Fruit fly (Drosophila melanogaster) whole organism, prepupa: Measurements from ENCODE around the gene hang.

Experiments used
- CG10631 ChIP-seq: fragments of 200-800 bp; sonication (Bioruptor generic); optimal IDR thresholded peaks from 2 replicates; lab custom pipeline; 2016; ENCODE audit warnings: missing biosample characterization, missing genetic modification characterization
- CG11294 ChIP-seq: fragments of 200-800 bp; sonication (Bioruptor generic); IDR thresholded peaks from 2 replicates; pipeline ENCODE4 v1.3.6; 2022; ENCODE audit warnings: missing biosample characterization, missing genetic modification characterization
- CG11762 ChIP-seq: fragments of 200-800 bp; sonication (Bioruptor generic); optimal IDR thresholded peaks from 3 replicates; lab custom pipeline; 2016; ENCODE audit warnings: missing biosample characterization, missing genetic modification characterization; ENCODE audit not compliant: insufficient read depth
- CG11902 ChIP-seq: fragments of 200-800 bp; sonication (Bioruptor generic); optimal IDR thresholded peaks from 3 replicates; lab custom pipeline; 2016; ENCODE audit warnings: missing biosample characterization, missing genetic modification characterization
- CG15336 ChIP-seq: fragments of 200-800 bp; sonication (Bioruptor generic); IDR thresholded peaks from 2 replicates; pipeline ENCODE4 v1.3.6; 2022; ENCODE audit warnings: missing biosample characterization, missing genetic modification characterization
- CG3032 ChIP-seq: fragments of 200-800 bp; optimal IDR thresholded peaks from 2 replicates; lab custom pipeline; 2019; ENCODE audit warnings: missing biosample characterization, mild to moderate bottlenecking, missing genetic modification characterization, moderate library complexity
- CG31627 ChIP-seq: fragments of 200-800 bp; sonication (Bioruptor generic); optimal IDR thresholded peaks from 3 replicates; lab custom pipeline; 2016; ENCODE audit warnings: missing biosample characterization, missing genetic modification characterization
- CG32006 ChIP-seq: fragments of 200-800 bp; sonication (Bioruptor generic); optimal IDR thresholded peaks from 3 replicates; lab custom pipeline; 2017; ENCODE audit warnings: missing biosample characterization, mild to moderate bottlenecking, missing genetic modification characterization
- CG34406 ChIP-seq: fragments of 200-800 bp; sonication (Bioruptor generic); optimal IDR thresholded peaks from 3 replicates; lab custom pipeline; 2016; ENCODE audit warnings: missing biosample characterization, missing genetic modification characterization
- CG4318 ChIP-seq: fragments of 200-800 bp; sonication (Bioruptor generic); optimal IDR thresholded peaks from 3 replicates; lab custom pipeline; 2017; ENCODE audit warnings: missing biosample characterization, mild to moderate bottlenecking, missing genetic modification characterization
- CG6163 ChIP-seq: fragments of 200-800 bp; sonication (Bioruptor generic); IDR thresholded peaks from 3 replicates; pipeline ENCODE4 v1.3.6; 2022; ENCODE audit warnings: missing biosample characterization, missing genetic modification characterization
- CG6808 ChIP-seq: fragments of 200-800 bp; sonication (Bioruptor generic); optimal IDR thresholded peaks from 3 replicates; lab custom pipeline; 2017; ENCODE audit warnings: missing biosample characterization, missing genetic modification characterization, mild to moderate bottlenecking, moderate library complexity, missing genetic modification reagents
- CG8119 ChIP-seq: fragments of 200-800 bp; sonication (Bioruptor generic); IDR thresholded peaks from 3 replicates; pipeline ENCODE4 v1.3.6; 2022; ENCODE audit warnings: missing biosample characterization, missing genetic modification characterization
- CG8632 ChIP-seq: fragments of 200-800 bp; sonication (Bioruptor generic); optimal IDR thresholded peaks from 3 replicates; lab custom pipeline; 2016; ENCODE audit warnings: missing biosample characterization, missing genetic modification characterization
- CG9139 ChIP-seq: fragments of 200-800 bp; sonication (Bioruptor generic); optimal IDR thresholded peaks from 3 replicates; lab custom pipeline; 2017; ENCODE audit warnings: missing biosample characterization, mild to moderate bottlenecking, missing genetic modification characterization
- Eip78C ChIP-seq: fragments of 200-800 bp; sonication (Bioruptor generic); peaks from one replicate; lab custom pipeline; 2016; ENCODE audit warnings: missing biosample characterization, missing genetic modification characterization
- Eip93F ChIP-seq: fragments of 200-800 bp; sonication (Bioruptor generic); optimal IDR thresholded peaks from 2 replicates; lab custom pipeline; 2016; ENCODE audit warnings: missing biosample characterization, mild to moderate bottlenecking, missing genetic modification characterization
- Ets21C ChIP-seq: fragments of 200-800 bp; sonication (Bioruptor generic); optimal IDR thresholded peaks from 3 replicates; lab custom pipeline; 2016; ENCODE audit warnings: missing biosample characterization, missing genetic modification characterization
- Gug ChIP-seq: fragments of 200-800 bp; sonication (Bioruptor generic); IDR thresholded peaks from 2 replicates; pipeline ENCODE4 v1.3.6; 2022; ENCODE audit warnings: missing biosample characterization, missing genetic modification characterization
- Hr38 ChIP-seq: sonication (Bioruptor generic); optimal IDR thresholded peaks from 2 replicates; lab custom pipeline; 2016; ENCODE audit warnings: missing biosample characterization, missing genetic modification characterization
- Hr4 ChIP-seq: fragments of 200-800 bp; sonication (Bioruptor generic); optimal IDR thresholded peaks from 3 replicates; lab custom pipeline; 2016; ENCODE audit warnings: missing biosample characterization, missing genetic modification characterization
- Lpt ChIP-seq: fragments of 200-800 bp; sonication (Bioruptor generic); optimal IDR thresholded peaks from 3 replicates; lab custom pipeline; 2016; ENCODE audit warnings: missing biosample characterization, missing genetic modification characterization
- Sox102F ChIP-seq: fragments of 200-800 bp; sonication (Bioruptor generic); optimal IDR thresholded peaks from 2 replicates; lab custom pipeline; 2016; ENCODE audit warnings: missing biosample characterization, mild to moderate bottlenecking, missing genetic modification characterization
- Sox14 ChIP-seq: fragments of 200-800 bp; sonication (Bioruptor generic); optimal IDR thresholded peaks from 3 replicates; lab custom pipeline; 2016; ENCODE audit warnings: missing biosample characterization, missing genetic modification characterization
- Sox15 ChIP-seq: fragments of 200-800 bp; sonication (Bioruptor generic); optimal IDR thresholded peaks from 3 replicates; lab custom pipeline; 2016; ENCODE audit warnings: missing biosample characterization, missing genetic modification characterization
- acj6 ChIP-seq: fragments of 200-800 bp; sonication (Bioruptor generic); optimal IDR thresholded peaks from 3 replicates; lab custom pipeline; 2016; ENCODE audit warnings: missing biosample characterization, missing genetic modification characterization
- cyc ChIP-seq: fragments of 200-800 bp; sonication (Bioruptor generic); optimal IDR thresholded peaks from 3 replicates; lab custom pipeline; 2016; ENCODE audit warnings: missing biosample characterization, missing genetic modification characterization
- dac ChIP-seq: fragments of 200-800 bp; sonication (Bioruptor generic); optimal IDR thresholded peaks from 2 replicates; lab custom pipeline; 2017; ENCODE audit warnings: missing biosample characterization, mild to moderate bottlenecking, missing genetic modification characterization
- eg ChIP-seq: fragments of 200-800 bp; sonication (Bioruptor generic); IDR thresholded peaks from 3 replicates; pipeline ENCODE4 v1.3.6; 2022; ENCODE audit warnings: missing biosample characterization, missing genetic modification characterization
- esn ChIP-seq: fragments of 200-800 bp; sonication (Bioruptor generic); optimal IDR thresholded peaks from 2 replicates; lab custom pipeline; 2016; ENCODE audit warnings: missing biosample characterization, mild to moderate bottlenecking, missing genetic modification characterization, moderate library complexity
- fd59A ChIP-seq: fragments of 200-800 bp; sonication (Bioruptor generic); optimal IDR thresholded peaks from 2 replicates; lab custom pipeline; 2017; ENCODE audit warnings: missing biosample characterization, mild to moderate bottlenecking, missing genetic modification characterization, missing genetic modification reagents
- fd85E ChIP-seq: fragments of 200-800 bp; sonication (Bioruptor generic); optimal IDR thresholded peaks from 3 replicates; lab custom pipeline; 2016; ENCODE audit warnings: missing biosample characterization, missing genetic modification characterization
- fkh ChIP-seq: fragments of 200-800 bp; sonication (Bioruptor generic); optimal IDR thresholded peaks from 3 replicates; lab custom pipeline; 2017; ENCODE audit warnings: missing biosample characterization, mild to moderate bottlenecking, missing genetic modification characterization, moderate library complexity
- lz ChIP-seq: fragments of 200-800 bp; sonication (Bioruptor generic); optimal IDR thresholded peaks from 3 replicates; lab custom pipeline; 2016; ENCODE audit warnings: missing biosample characterization, missing genetic modification characterization
- net ChIP-seq: fragments of 200-800 bp; sonication (Bioruptor generic); optimal IDR thresholded peaks from 3 replicates; lab custom pipeline; 2016; ENCODE audit warnings: missing biosample characterization, missing genetic modification characterization
- pdm3 ChIP-seq: fragments of 200-800 bp; sonication (Bioruptor generic); optimal IDR thresholded peaks from 3 replicates; lab custom pipeline; 2016; ENCODE audit warnings: missing biosample characterization, missing genetic modification characterization
- salr ChIP-seq, 2 experiments: fragments of 200-800 bp; sonication (Bioruptor generic); optimal IDR thresholded peaks; 3 replicates each; lab custom pipeline; 2016 to 2018; ENCODE audit warnings: missing biosample characterization in 2 of 2, missing genetic modification characterization in 2 of 2, mild to moderate bottlenecking in 1 of 2
- spab ChIP-seq: fragments of 200-800 bp; sonication (Bioruptor generic); optimal IDR thresholded peaks from 2 replicates; lab custom pipeline; 2017; ENCODE audit warnings: missing biosample characterization, mild to moderate bottlenecking, missing genetic modification characterization, missing genetic modification reagents

The hang gene

dm6 chrX:16385942-16386392 is 36.7 kb upstream of the hang start (continued):
- TF ChIP-seq CG6808 (GFP tag; lab: Kevin White, UChicago): no peak
- peak; percentile 32 for TF ChIP-seq CG3032 (tag; lab: Kevin White, UChicago)
- no peak for TF ChIP-seq CG6163
- no peak for TF ChIP-seq Hr38 (GFP tag; lab: Kevin White, UChicago)
- TF ChIP-seq salr (GFP tag; optimal IDR thresholded peaks at IDR 0.05; lab: Kevin White, UChicago): peak in 1 of 2 experiments; percentile 51
- no peak for TF ChIP-seq Gug (GFP tag; lab: Robert Waterston, UW)
- peak; percentile 30 for TF ChIP-seq lz
- peak; percentile 54 for TF ChIP-seq net (GFP tag; lab: Kevin White, UChicago)

- peak; percentile 80 for TF ChIP-seq esn (GFP tag; lab: Kevin White, UChicago)
- TF ChIP-seq CG31627 (GFP tag; lab: Kevin White, UChicago): peak; percentile 74
- TF ChIP-seq spab (GFP tag; lab: Kevin White, UChicago): no peak
- TF ChIP-seq Eip93F (GFP tag; lab: Kevin White, UChicago): peak; percentile 49
- no peak for TF ChIP-seq Sox14 (GFP tag; lab: Kevin White, UChicago)
- TF ChIP-seq CG11294 (GFP tag; lab: Robert Waterston, UW): peak; percentile 87
- TF ChIP-seq acj6 (GFP tag; lab: Kevin White, UChicago): peak; percentile 80
- peak; percentile 90 for TF ChIP-seq CG3032 (tag; lab: Kevin White, UChicago)
- peak in 1 of 2 experiments; percentile 65 for TF ChIP-seq salr (GFP tag; optimal IDR thresholded peaks at IDR 0.05; lab: Kevin White, UChicago)
- TF ChIP-seq eg: peak; percentile 95
- peak; percentile 67 for TF ChIP-seq CG8632 (GFP tag; lab: Kevin White, UChicago)
- no peak for TF ChIP-seq Eip78C (GFP tag; lab: Kevin White, UChicago)
- TF ChIP-seq cyc (GFP tag; lab: Kevin White, UChicago): peak; percentile 70
- peak; percentile 84 for TF ChIP-seq CG10631
- TF ChIP-seq Ets21C (GFP tag; lab: Kevin White, UChicago): no peak
- peak; percentile 85 for TF ChIP-seq CG32006 (GFP tag; lab: Kevin White, UChicago)
- TF ChIP-seq lz: peak; percentile 81
- TF ChIP-seq fd85E (GFP tag; lab: Kevin White, UChicago): no peak
- TF ChIP-seq CG11762 (GFP tag; lab: Kevin White, UChicago): peak; percentile 16
- TF ChIP-seq Sox102F: no peak
- peak; percentile 58 for TF ChIP-seq fd59A (GFP tag; lab: Kevin White, UChicago)
- TF ChIP-seq CG9139 (GFP tag; lab: Kevin White, UChicago): no peak
- peak; percentile 84 for TF ChIP-seq CG8119 (GFP tag; lab: Robert Waterston, UW)
- peak; percentile 58 for TF ChIP-seq Lpt (GFP tag; lab: Kevin White, UChicago)
- TF ChIP-seq Hr4 (GFP tag; lab: Kevin White, UChicago): no peak
- no peak for TF ChIP-seq pdm3
- TF ChIP-seq Sox15 (GFP tag; lab: Kevin White, UChicago): peak; percentile 75
- TF ChIP-seq CG11902 (GFP tag; lab: Kevin White, UChicago): peak; percentile 70
- peak; percentile 74 for TF ChIP-seq CG4318 (GFP tag; lab: Kevin White, UChicago)
- peak; percentile 91 for TF ChIP-seq CG6163
- TF ChIP-seq Gug (GFP tag; lab: Robert Waterston, UW): peak; percentile 93
- peak; percentile 75 for TF ChIP-seq CG34406 (GFP tag; lab: Kevin White, UChicago)
- TF ChIP-seq dac (GFP tag; lab: Kevin White, UChicago): peak; percentile 71
- peak; percentile 86 for TF ChIP-seq CG15336
- no peak for TF ChIP-seq fkh (GFP tag; lab: Kevin White, UChicago)
These were observed 31.2 kb upstream of the hang start, which contains the start of the genes TH1 and mei-41 for dm6 chrX:16391397-16391796. TH1 (minus strand) TSS chrX:16391438. mei-41 (plus strand) TSS chrX:16391698.
